Worm (Caenorhabditis elegans) whole organism, L3 larva: ENCODE data around the gene lin-3.
A peak's percentile ranks its signal among the peaks of the same experiment; 100 is the strongest.

ENCODE experiments used
- R02D3.7 ChIP-seq: fragments of 150-350 bp; optimal IDR thresholded peaks from 2 replicates; lab custom pipeline; 2014; ENCODE audit warnings: missing biosample characterization, missing genetic modification characterization
- aly-2 ChIP-seq: fragments of 150-350 bp; optimal IDR thresholded peaks from 2 replicates; lab custom pipeline; 2014; ENCODE audit warnings: missing biosample characterization, missing genetic modification characterization
- ama-1 ChIP-seq: fragments of 150-350 bp; optimal IDR thresholded peaks from 2 replicates; lab custom pipeline; 2018
- ceh-82 ChIP-seq: fragments of 150-350 bp; optimal IDR thresholded peaks from 2 replicates; lab custom pipeline; 2014; ENCODE audit warnings: missing biosample characterization, missing genetic modification characterization
- elt-3 ChIP-seq, 3 experiments: fragments of 150-350 bp in 1 of 3; sonication (generic microtip) in 2 of 3; optimal IDR thresholded peaks; 2 replicates in 2 of 3; 4 replicates in 1 of 3; lab custom pipeline; 2014 to 2017; ENCODE audit warnings: missing biosample characterization in 3 of 3, missing genetic modification characterization in 3 of 3
- eor-1 ChIP-seq, 2 experiments: fragments of 150-350 bp; optimal IDR thresholded peaks; 2 replicates each; lab custom pipeline; 2014 to 2018; ENCODE audit warnings: missing biosample characterization in 2 of 2, missing genetic modification characterization in 2 of 2
- fos-1 ChIP-seq: fragments of 150-350 bp; optimal IDR thresholded peaks from 2 replicates; lab custom pipeline; 2014; ENCODE audit warnings: missing biosample characterization, missing genetic modification characterization
- nhr-11 ChIP-seq: fragments of 150-350 bp; optimal IDR thresholded peaks from 2 replicates; lab custom pipeline; 2014; ENCODE audit warnings: missing biosample characterization, missing genetic modification characterization
- skn-1 ChIP-seq: fragments of 150-350 bp; optimal IDR thresholded peaks from 2 replicates; lab custom pipeline; 2014; ENCODE audit warnings: missing biosample characterization, missing genetic modification characterization
- snpc-4 ChIP-seq: fragments of 150-350 bp; optimal IDR thresholded peaks from 2 replicates; lab custom pipeline; 2014; ENCODE audit warnings: missing biosample characterization, missing genetic modification characterization
- ztf-11 ChIP-seq: fragments of 150-350 bp; optimal IDR thresholded peaks from 2 replicates; lab custom pipeline; 2014; ENCODE audit warnings: missing biosample characterization, missing genetic modification characterization

ce11 chrIV:11062984-11063613 lies 9.0 kb downstream of the lin-3 start:
- TF ChIP-seq aly-2 (tag; lab: Kevin White, UChicago), result no peak
- TF ChIP-seq nhr-11 (tag; lab: Kevin White, UChicago), result no peak
- TF ChIP-seq ceh-82 (tag; lab: Kevin White, UChicago), result peak; percentile 4
- no peak for TF ChIP-seq ztf-11 (tag; lab: Kevin White, UChicago)
- no peak for TF ChIP-seq R02D3.7 (tag; lab: Kevin White, UChicago)
- TF ChIP-seq snpc-4 (tag; lab: Kevin White, UChicago), result no peak
- TF ChIP-seq skn-1 (tag; lab: Kevin White, UChicago), result no peak
- no peak for TF ChIP-seq eor-1 (tag; optimal IDR thresholded peaks at IDR 0.05; lab: Kevin White, UChicago)
- TF ChIP-seq elt-3 (tag; optimal IDR thresholded peaks at IDR 0.05; lab: Kevin White, UChicago), result no peak
- no peak for TF ChIP-seq ama-1 (lab: Kevin White, UChicago)
- no peak for TF ChIP-seq fos-1
